Fruit fly (Drosophila melanogaster): ENCODE data around the gene CG34278.

Gene CG34278

DNA sequence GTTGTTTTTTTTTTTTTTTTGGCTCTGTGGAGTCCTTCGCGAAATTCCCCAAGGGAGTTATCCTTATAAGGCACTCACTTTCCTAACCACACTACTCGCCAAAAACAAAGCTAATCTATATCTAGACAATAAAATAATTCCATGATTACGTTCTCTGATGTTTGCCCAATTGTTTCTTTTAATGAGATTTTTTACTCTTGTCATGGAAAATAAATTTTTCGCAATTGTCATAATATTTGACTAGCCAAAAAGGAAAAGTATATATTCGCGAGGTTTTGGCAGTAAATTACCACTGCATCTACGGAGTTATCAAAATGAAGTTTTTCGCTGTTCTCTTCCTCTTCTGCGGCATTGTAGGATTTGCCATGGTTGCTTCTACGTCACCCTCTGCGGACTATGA lies at the start of gene CG34278:
CG34278 (plus strand) TSS at position 301 of the 400 bp plus-strand sequence.
- no peak for TF ChIP-seq Pif1A (GFP tag; optimal IDR thresholded peaks at IDR 0.05)
- no peak for TF ChIP-seq CG13204 (GFP tag; optimal IDR thresholded peaks at IDR 0.05)
- no peak for TF ChIP-seq EcR (GFP tag; optimal IDR thresholded peaks at IDR 0.05)
- TF ChIP-seq fd96Ca (GFP tag; IDR thresholded peaks at IDR 0.05) = no peak

DNA sequence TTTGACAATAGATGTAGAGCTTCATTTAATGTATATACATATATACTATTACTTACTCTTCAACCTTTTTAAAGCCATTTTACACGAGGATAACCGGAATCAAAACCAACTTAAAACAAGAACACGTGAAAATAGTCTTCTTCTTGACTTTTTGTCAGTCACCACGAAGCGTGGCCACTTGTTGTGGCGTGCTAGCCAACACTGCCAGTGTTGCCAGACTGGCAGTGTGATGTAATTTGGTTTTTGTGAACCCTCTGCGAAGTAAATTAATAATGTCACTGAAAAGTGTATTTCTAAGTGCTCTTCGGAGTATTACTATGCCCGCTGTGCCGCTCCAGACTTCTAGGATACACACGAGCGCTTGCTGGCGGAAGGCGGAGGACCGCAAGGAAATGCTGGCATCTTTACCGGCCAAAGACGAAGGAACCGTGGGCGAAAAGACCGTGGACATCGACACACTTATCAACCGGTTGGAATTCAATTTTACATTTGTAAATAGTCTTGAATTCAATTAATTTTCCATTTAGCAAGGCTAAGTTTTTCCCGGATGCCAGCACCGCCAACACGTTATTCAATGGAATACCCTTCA lies 47.6 kb upstream of the CG34278 start, which contains the start of the genes Ns1 and mRpS11:
Ns1 (minus strand) TSS at position 150 of the 589 bp plus-strand sequence.
mRpS11 (plus strand) TSS at position 207 of the 589 bp plus-strand sequence.
- peak; percentile 19 for TF ChIP-seq Snoo (tag; optimal IDR thresholded peaks at IDR 0.05)
- no peak for TF ChIP-seq rn (GFP tag; IDR thresholded peaks at IDR 0.05)
- TF ChIP-seq EcR (GFP tag; optimal IDR thresholded peaks at IDR 0.05) = no peak
- TF ChIP-seq CG14655 (GFP tag; optimal IDR thresholded peaks at IDR 0.05) = no peak
- TF ChIP-seq CG12605 (GFP tag; IDR thresholded peaks at IDR 0.05) = peak; percentile 71; the same call in 1 of the 2 replicates
- no peak for TF ChIP-seq CG10348 (GFP tag; IDR thresholded peaks at IDR 0.05)

DNA sequence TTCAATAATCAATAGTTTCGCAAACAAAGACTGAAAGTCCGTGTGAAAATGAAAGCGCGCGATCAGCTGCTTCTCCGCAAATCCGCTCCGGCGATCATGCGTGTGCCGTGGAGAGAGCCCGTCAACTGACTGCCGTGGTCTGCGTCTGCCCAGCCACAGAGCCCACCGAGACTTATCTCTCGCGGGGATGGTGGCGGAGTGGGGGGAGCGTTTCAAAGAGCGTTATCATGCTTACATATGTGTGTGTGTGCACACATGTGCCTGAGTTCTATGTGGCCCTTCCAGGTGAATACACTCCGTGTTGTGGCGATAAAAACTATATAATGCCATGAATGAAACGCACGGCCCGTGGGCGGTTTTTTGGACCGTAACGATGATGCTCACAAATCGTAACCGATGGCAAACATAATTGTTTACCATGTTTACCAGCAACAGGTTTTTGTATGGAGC lies 42.3 kb upstream of the CG34278 start:
- TF ChIP-seq CG32121 (GFP tag; IDR thresholded peaks at IDR 0.05) (0 out of 2 replicates have a peak, but pooled peaks have one; percentile 15), CG4496 (GFP tag; IDR thresholded peaks at IDR 0.05) (peak; percentile 51; the same call in 1 of the 3 replicates), CG15710 (tag; optimal IDR thresholded peaks at IDR 0.05) (no peak), fd96Ca (GFP tag; IDR thresholded peaks at IDR 0.05) (peak; percentile 33; the same call in 1 of the 3 replicates), EcR (GFP tag; optimal IDR thresholded peaks at IDR 0.05) (peak; percentile 88), Ets98B (GFP tag; IDR thresholded peaks at IDR 0.05) (peak; percentile 23; the same call in 1 of the 2 replicates), CG9948 (tag; optimal IDR thresholded peaks at IDR 0.05) (no peak), CG12605 (GFP tag; IDR thresholded peaks at IDR 0.05) (peak; percentile 52), Pif1A (GFP tag; optimal IDR thresholded peaks at IDR 0.05) (no peak)

DNA sequence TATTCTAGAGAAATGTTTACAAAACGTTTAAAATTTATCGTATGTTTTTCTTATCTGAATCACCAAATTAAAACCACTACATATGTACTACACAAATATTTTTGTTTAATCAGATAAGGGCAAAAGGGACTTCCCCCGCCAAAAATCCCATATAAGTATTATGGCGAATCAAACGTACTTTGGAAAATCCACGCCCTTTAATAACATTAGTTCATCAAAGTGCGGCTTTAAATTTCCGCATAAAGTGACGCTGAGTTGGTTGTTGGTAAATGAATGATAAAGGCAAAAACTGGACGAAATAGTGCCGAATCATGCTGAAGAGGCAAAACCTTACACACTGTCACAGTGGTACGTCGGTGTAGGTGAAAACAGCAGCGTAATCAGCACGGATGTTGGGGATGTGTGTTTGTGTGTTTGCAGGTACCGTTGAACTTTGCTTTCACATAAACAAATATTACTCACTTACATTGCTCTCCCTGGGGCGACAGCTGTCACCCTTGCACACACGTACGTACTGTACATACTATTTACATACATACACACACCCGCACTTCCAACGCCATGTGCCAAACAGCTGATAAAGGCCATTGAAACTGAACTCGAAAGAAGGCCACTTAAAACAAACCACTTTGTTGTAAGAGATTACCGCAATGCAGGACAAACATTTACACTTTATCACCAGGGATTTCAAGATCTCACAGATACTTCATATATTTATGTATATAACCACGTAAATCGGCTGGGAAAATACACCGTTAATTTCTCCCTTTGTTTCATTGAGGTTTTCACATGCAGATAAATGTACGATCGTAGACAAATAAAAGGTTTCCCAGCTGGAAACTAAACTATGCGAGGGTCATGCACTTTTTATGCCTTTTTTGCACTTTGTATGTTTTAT lies 41.1 kb upstream of the CG34278 start:
- TF ChIP-seq CG8301 (tag; optimal IDR thresholded peaks at IDR 0.05) = no peak
- peak; percentile 8 for TF ChIP-seq Pif1A (GFP tag; optimal IDR thresholded peaks at IDR 0.05)
- TF ChIP-seq CG34367 (tag; optimal IDR thresholded peaks at IDR 0.05) = no peak
- peak; percentile 21 for TF ChIP-seq Pif1B (GFP tag; optimal IDR thresholded peaks at IDR 0.05)
- peak; percentile 57 for TF ChIP-seq D1 (tag; optimal IDR thresholded peaks at IDR 0.05)
- peak; percentile 44; the same call in 1 of the 3 replicates for TF ChIP-seq CG4496 (GFP tag; IDR thresholded peaks at IDR 0.05)
- peak; percentile 12; the same call in 1 of the 2 replicates for TF ChIP-seq Ets98B (GFP tag; IDR thresholded peaks at IDR 0.05)
- TF ChIP-seq CG13204 (GFP tag; optimal IDR thresholded peaks at IDR 0.05) = peak; percentile 8
- peak; percentile 96 for TF ChIP-seq EcR (GFP tag; optimal IDR thresholded peaks at IDR 0.05)
- TF ChIP-seq CG12605 (GFP tag; IDR thresholded peaks at IDR 0.05) = peak; percentile 36; the same call in 1 of the 2 replicates
- TF ChIP-seq gl (tag; optimal IDR thresholded peaks at IDR 0.05) = peak; percentile 65
- no peak for TF ChIP-seq fd96Ca (GFP tag; IDR thresholded peaks at IDR 0.05)

DNA sequence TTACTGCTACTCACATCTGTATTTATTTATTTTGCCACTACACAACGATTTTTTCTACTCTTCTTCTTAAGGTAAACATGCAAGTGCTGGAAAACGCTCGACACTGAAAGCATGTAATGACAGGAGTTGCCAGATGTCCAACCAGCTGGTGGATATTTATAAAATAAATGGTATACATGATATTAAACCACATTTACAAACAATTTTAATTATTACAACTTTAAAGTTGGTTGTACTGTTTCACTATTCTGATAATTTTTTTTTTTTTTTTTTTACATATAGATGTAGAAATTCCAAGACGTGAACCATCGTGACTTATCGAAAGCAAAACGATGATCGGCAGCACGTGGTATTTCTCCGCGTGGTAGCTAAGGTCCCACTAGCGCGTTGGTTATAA lies 40.4 kb upstream of the CG34278 start, which contains the start of the genes Keap1 and kuk:
Keap1 (minus strand) TSS at position 87 of the 397 bp plus-strand sequence.
kuk (plus strand) TSS at position 386 of the 397 bp plus-strand sequence.
- TF ChIP-seq CG14655 (GFP tag; optimal IDR thresholded peaks at IDR 0.05) (peak; percentile 13), CG15710 (tag; optimal IDR thresholded peaks at IDR 0.05) (peak; percentile 48), CG8301 (tag; optimal IDR thresholded peaks at IDR 0.05) (no peak), CG4496 (GFP tag; IDR thresholded peaks at IDR 0.05) (peak; percentile 69; the same call in 2 of the 3 replicates), CG17806 (tag; optimal IDR thresholded peaks at IDR 0.05) (no peak), Pif1A (GFP tag; optimal IDR thresholded peaks at IDR 0.05) (no peak), CG34367 (tag; optimal IDR thresholded peaks at IDR 0.05) (no peak), Snoo (tag; optimal IDR thresholded peaks at IDR 0.05) (peak; percentile 3), CG8159 (tag; optimal IDR thresholded peaks at IDR 0.05) (peak; percentile 17), CG13204 (GFP tag; optimal IDR thresholded peaks at IDR 0.05) (no peak), fd96Ca (GFP tag; IDR thresholded peaks at IDR 0.05) (no peak), D1 (tag; optimal IDR thresholded peaks at IDR 0.05) (no peak), CG32121 (GFP tag; IDR thresholded peaks at IDR 0.05) (no peak), EcR (GFP tag; optimal IDR thresholded peaks at IDR 0.05) (no peak), Ets98B (GFP tag; IDR thresholded peaks at IDR 0.05) (peak; percentile 22; the same call in 1 of the 2 replicates), Pif1B (GFP tag; optimal IDR thresholded peaks at IDR 0.05) (no peak), rn (GFP tag; IDR thresholded peaks at IDR 0.05) (0 out of 2 replicates have a peak, but pooled peaks have one; percentile 16), CG10348 (GFP tag; IDR thresholded peaks at IDR 0.05) (no peak), CG12605 (GFP tag; IDR thresholded peaks at IDR 0.05) (no peak), CG9948 (tag; optimal IDR thresholded peaks at IDR 0.05) (peak; percentile 7), gl (tag; optimal IDR thresholded peaks at IDR 0.05) (no peak)

Data from whole organism, pupa.